Fruit fly (Drosophila melanogaster): Measurements from ENCODE around the gene Sfp38D.

- TF ChIP-seq CTCF (optimal IDR thresholded peaks at IDR 0.05) (no peak), CG8478 (optimal IDR thresholded peaks at IDR 0.05) (no peak)
Observed at dm6 chr2L:20643144-20643543, 2.4 kb downstream of the Sfp38D start, which contains the start of gene CG17470.
